Fruit fly (Drosophila melanogaster): ENCODE data around the gene Eig71Ej.

Gene Eig71Ej

dm6 chr3L:15703330-15704119, 42.7 kb upstream of the Eig71Ej start:
- TF ChIP-seq Dfd (GFP tag; optimal IDR thresholded peaks at IDR 0.05) (no peak), sage (GFP tag; optimal IDR thresholded peaks at IDR 0.05) (no peak), woc (GFP tag; optimal IDR thresholded peaks at IDR 0.05) (no peak), GATAd (GFP tag; optimal IDR thresholded peaks at IDR 0.05) (no peak), h (GFP tag; optimal IDR thresholded peaks at IDR 0.05) (no peak), sv (GFP tag; optimal IDR thresholded peaks at IDR 0.05) (no peak), Dif (GFP tag; optimal IDR thresholded peaks at IDR 0.05; ENCODE audit: partially characterized antibody) (no peak), br (GFP tag; optimal IDR thresholded peaks at IDR 0.05) (no peak), dl (GFP tag; optimal IDR thresholded peaks at IDR 0.05; ENCODE audit: insufficient read depth in 1 of 2, partially characterized antibody in 2 of 2) (no peak), CG32264 (GFP tag; optimal IDR thresholded peaks at IDR 0.05) (no peak), N (GFP tag; optimal IDR thresholded peaks at IDR 0.05) (no peak), foxo (GFP tag; optimal IDR thresholded peaks at IDR 0.05) (no peak), Sp1 (GFP tag; optimal IDR thresholded peaks at IDR 0.05) (no peak), CrebA (GFP tag; optimal IDR thresholded peaks at IDR 0.05; ENCODE audit: borderline replicate concordance) (no peak), Rel (GFP tag; optimal IDR thresholded peaks at IDR 0.05) (no peak), Rel (tag; optimal IDR thresholded peaks at IDR 0.05) (no peak), Myc (optimal IDR thresholded peaks at IDR 0.05) (no peak), CG9705 (GFP tag; optimal IDR thresholded peaks at IDR 0.05) (no peak), Mio (GFP tag; optimal IDR thresholded peaks at IDR 0.05) (no peak), Abd-B (GFP tag; optimal IDR thresholded peaks at IDR 0.05) (no peak), pan (optimal IDR thresholded peaks at IDR 0.05) (no peak)

- TF ChIP-seq Mio (GFP tag; optimal IDR thresholded peaks at IDR 0.05) (no peak), jim (GFP tag; optimal IDR thresholded peaks at IDR 0.05) (no peak), CrebA (GFP tag; optimal IDR thresholded peaks at IDR 0.05; ENCODE audit: borderline replicate concordance) (no peak), Dif (GFP tag; optimal IDR thresholded peaks at IDR 0.05; ENCODE audit: partially characterized antibody) (no peak), Dfd (GFP tag; optimal IDR thresholded peaks at IDR 0.05) (no peak)
Observed at dm6 chr3L:15702191-15702590, 41.4 kb upstream of the Eig71Ej start.

- TF ChIP-seq foxo (GFP tag; optimal IDR thresholded peaks at IDR 0.05) (peak in 1 of 2 experiments; percentile 82), lola (GFP tag; optimal IDR thresholded peaks at IDR 0.05) (no peak), CrebA (GFP tag; optimal IDR thresholded peaks at IDR 0.05; ENCODE audit: borderline replicate concordance) (no peak), jim (GFP tag; optimal IDR thresholded peaks at IDR 0.05) (no peak), dl (GFP tag; optimal IDR thresholded peaks at IDR 0.05; ENCODE audit: insufficient read depth in 1 of 2, partially characterized antibody in 2 of 2) (no peak), tai (GFP tag; optimal IDR thresholded peaks at IDR 0.05) (peak; percentile 45), rgr (GFP tag; optimal IDR thresholded peaks at IDR 0.05) (peak; percentile 77), fru (GFP tag; optimal IDR thresholded peaks at IDR 0.05) (peak; percentile 80), Jra (GFP tag; optimal IDR thresholded peaks at IDR 0.05) (peak; percentile 53), usp (GFP tag; optimal IDR thresholded peaks at IDR 0.05) (no peak), Hr83 (GFP tag; optimal IDR thresholded peaks at IDR 0.05; ENCODE audit: poor library complexity, severe bottlenecking) (no peak), brk (GFP tag; optimal IDR thresholded peaks at IDR 0.05) (no peak), Dif (GFP tag; optimal IDR thresholded peaks at IDR 0.05; ENCODE audit: partially characterized antibody) (no peak), Myc (optimal IDR thresholded peaks at IDR 0.05) (no peak), Dfd (GFP tag; optimal IDR thresholded peaks at IDR 0.05) (no peak), br (GFP tag; optimal IDR thresholded peaks at IDR 0.05) (peak; percentile 43), ey (GFP tag; optimal IDR thresholded peaks at IDR 0.05) (peak; percentile 67), Hnf4 (GFP tag; optimal IDR thresholded peaks at IDR 0.05) (peak; percentile 38), dmrt93B (GFP tag; optimal IDR thresholded peaks at IDR 0.05) (peak; percentile 67), psq (GFP tag; optimal IDR thresholded peaks at IDR 0.05) (peak; percentile 80), h (GFP tag; optimal IDR thresholded peaks at IDR 0.05) (peak; percentile 72), OdsH (GFP tag; optimal IDR thresholded peaks at IDR 0.05) (peak; percentile 79), Abd-B (GFP tag; optimal IDR thresholded peaks at IDR 0.05) (no peak), dsf (GFP tag; optimal IDR thresholded peaks at IDR 0.05; ENCODE audit: borderline replicate concordance) (peak; percentile 37), Hr78 (GFP tag; optimal IDR thresholded peaks at IDR 0.05) (no peak), Sp1 (GFP tag; optimal IDR thresholded peaks at IDR 0.05) (peak; percentile 89), N (GFP tag; optimal IDR thresholded peaks at IDR 0.05) (no peak), sv (GFP tag; optimal IDR thresholded peaks at IDR 0.05) (peak; percentile 2), Vsx2 (GFP tag; optimal IDR thresholded peaks at IDR 0.05; ENCODE audit: partially characterized antibody) (no peak), Rel (GFP tag; optimal IDR thresholded peaks at IDR 0.05) (no peak), Rel (tag; optimal IDR thresholded peaks at IDR 0.05) (no peak), CG32264 (GFP tag; optimal IDR thresholded peaks at IDR 0.05) (no peak), CG9705 (GFP tag; optimal IDR thresholded peaks at IDR 0.05) (no peak), sage (GFP tag; optimal IDR thresholded peaks at IDR 0.05) (no peak), Mio (GFP tag; optimal IDR thresholded peaks at IDR 0.05) (no peak), woc (GFP tag; optimal IDR thresholded peaks at IDR 0.05) (peak; percentile 75), GATAd (GFP tag; optimal IDR thresholded peaks at IDR 0.05) (no peak), HLH106 (tag; optimal IDR thresholded peaks at IDR 0.05) (peak; percentile 83), pan (optimal IDR thresholded peaks at IDR 0.05) (no peak)
Observed at dm6 chr3L:15700338-15700966, 39.6 kb upstream of the Eig71Ej start.
